Worm (Caenorhabditis elegans) whole organism, L2 larva: ENCODE data around the gene Y17G7B.17.

Experiments
- C34F6.9 ChIP-seq: fragments of 150-350 bp; optimal IDR thresholded peaks from 2 replicates; lab custom pipeline; 2014; ENCODE audit warnings: missing biosample characterization, missing genetic modification characterization
- F13H6.1 ChIP-seq: sonication (generic microtip); optimal IDR thresholded peaks from 2 replicates; lab custom pipeline; 2016; ENCODE audit warnings: missing genetic modification characterization, missing compliant biosample characterization
- R02D3.7 ChIP-seq: fragments of 150-350 bp; optimal IDR thresholded peaks from 2 replicates; lab custom pipeline; 2014; ENCODE audit warnings: missing biosample characterization, missing genetic modification characterization
- alr-1 ChIP-seq: fragments of 150-350 bp; optimal IDR thresholded peaks from 2 replicates; lab custom pipeline; 2014; ENCODE audit warnings: missing biosample characterization, missing genetic modification characterization
- ama-1 ChIP-seq: fragments of 150-350 bp; optimal IDR thresholded peaks from 2 replicates; lab custom pipeline; 2018; ENCODE audit warnings: inconsistent platforms
- blmp-1 ChIP-seq: sonication (generic microtip); optimal IDR thresholded peaks from 2 replicates; lab custom pipeline; 2017; ENCODE audit warnings: missing genetic modification characterization, mild to moderate bottlenecking, missing compliant biosample characterization, antibody characterized with exemption, moderate library complexity; ENCODE audit not compliant: insufficient read depth
- dmd-4 ChIP-seq: sonication (generic microtip); optimal IDR thresholded peaks from 2 replicates; lab custom pipeline; 2017; ENCODE audit warnings: missing biosample characterization, missing genetic modification characterization
- elt-1 ChIP-seq: fragments of 150-350 bp; optimal IDR thresholded peaks from 2 replicates; lab custom pipeline; 2014; ENCODE audit warnings: missing biosample characterization, missing genetic modification characterization
- fos-1 ChIP-seq: fragments of 150-350 bp; optimal IDR thresholded peaks from 2 replicates; lab custom pipeline; 2014; ENCODE audit warnings: missing biosample characterization, missing genetic modification characterization
- gmeb-1 ChIP-seq: fragments of 150-350 bp; optimal IDR thresholded peaks from 2 replicates; lab custom pipeline; 2014; ENCODE audit warnings: missing biosample characterization, missing genetic modification characterization
- lin-11 ChIP-seq: fragments of 150-350 bp; sonication (generic microtip); optimal IDR thresholded peaks from 2 replicates; lab custom pipeline; 2014; ENCODE audit warnings: missing biosample characterization, missing genetic modification characterization, inconsistent platforms, mixed read lengths
- lin-39 ChIP-seq: fragments of 150-350 bp; optimal IDR thresholded peaks from 2 replicates; lab custom pipeline; 2014; ENCODE audit warnings: missing biosample characterization, missing genetic modification reagents, missing genetic modification characterization
- lsy-2 ChIP-seq, 2 experiments: fragments of 150-350 bp in 1 of 2; sonication (generic microtip) in 1 of 2; optimal IDR thresholded peaks; 2 replicates each; lab custom pipeline; 2014 to 2017; ENCODE audit warnings: missing biosample characterization in 2 of 2, missing genetic modification characterization in 2 of 2
- mbf-1 ChIP-seq: sonication (generic microtip); optimal IDR thresholded peaks from 2 replicates; lab custom pipeline; 2017; ENCODE audit warnings: missing biosample characterization, missing genetic modification characterization
- mdl-1 ChIP-seq, 2 experiments: fragments of 150-350 bp in 1 of 2; sonication (generic microtip) in 1 of 2; optimal IDR thresholded peaks; 2 replicates each; lab custom pipeline; 2017; ENCODE audit warnings: missing biosample characterization in 2 of 2, missing genetic modification characterization in 2 of 2
- nhr-21 ChIP-seq: fragments of 150-350 bp; optimal IDR thresholded peaks from 2 replicates; lab custom pipeline; 2014; ENCODE audit warnings: missing biosample characterization, missing genetic modification characterization
- nhr-237 ChIP-seq: fragments of 150-350 bp; optimal IDR thresholded peaks from 2 replicates; lab custom pipeline; 2014; ENCODE audit warnings: missing biosample characterization, missing genetic modification characterization
- nhr-25 ChIP-seq: fragments of 150-350 bp; sonication (generic microtip); optimal IDR thresholded peaks from 3 replicates; lab custom pipeline; 2014; ENCODE audit warnings: missing biosample characterization, missing genetic modification characterization
- sem-4 ChIP-seq: fragments of 150-350 bp; optimal IDR thresholded peaks from 2 replicates; lab custom pipeline; 2014; ENCODE audit warnings: missing biosample characterization, missing genetic modification reagents, missing genetic modification characterization
- sma-3 ChIP-seq: sonication (generic microtip); optimal IDR thresholded peaks from 2 replicates; lab custom pipeline; 2016; ENCODE audit warnings: missing genetic modification reagents, missing genetic modification characterization, missing compliant biosample characterization
- sma-9 ChIP-seq, 2 experiments: fragments of 150-350 bp in 1 of 2; sonication (generic microtip) in 1 of 2; optimal IDR thresholded peaks; 2 replicates each; lab custom pipeline; 2014 to 2016; ENCODE audit warnings: missing genetic modification characterization in 2 of 2, mild to moderate bottlenecking in 1 of 2, missing biosample characterization in 1 of 2, missing compliant biosample characterization in 1 of 2, missing genetic modification reagents in 1 of 2, moderate library complexity in 1 of 2
- snpc-4 ChIP-seq: fragments of 150-350 bp; optimal IDR thresholded peaks from 2 replicates; lab custom pipeline; 2014; ENCODE audit warnings: missing biosample characterization, missing genetic modification characterization
- unc-39 ChIP-seq: fragments of 150-350 bp; optimal IDR thresholded peaks from 2 replicates; lab custom pipeline; 2014; ENCODE audit warnings: missing biosample characterization, missing genetic modification characterization
- unc-55 ChIP-seq: fragments of 150-350 bp; sonication (generic microtip); optimal IDR thresholded peaks from 3 replicates; lab custom pipeline; 2014; ENCODE audit warnings: missing biosample characterization, missing genetic modification reagents, missing genetic modification characterization
- unc-62 ChIP-seq: fragments of 150-350 bp; optimal IDR thresholded peaks from 2 replicates; lab custom pipeline; 2014; ENCODE audit warnings: missing biosample characterization, missing genetic modification reagents, missing genetic modification characterization
- zag-1 ChIP-seq: fragments of 150-350 bp; optimal IDR thresholded peaks from 2 replicates; lab custom pipeline; 2014; ENCODE audit warnings: missing biosample characterization, missing genetic modification characterization
- ztf-1 ChIP-seq: fragments of 200-800 bp; sonication (Bioruptor generic); conservative IDR thresholded peaks from 2 replicates; pipeline ENCODE4 v1.3.6; 2022; ENCODE audit warnings: missing genetic modification characterization, missing compliant biosample characterization

The Y17G7B.17 gene

ce11 chrII:12067451-12068076 lies 32.2 kb downstream of the Y17G7B.17 start, which contains the start of gene Y17G7B.22:
Gene Y17G7B.22, plus strand, starts transcription at chrII:12068026.
- no peak for TF ChIP-seq elt-1 (tag; lab: Kevin White, UChicago)
- peak; percentile 8 for TF ChIP-seq unc-55 (GFP tag; lab: Kevin White, UChicago)
- peak; percentile 34 for TF ChIP-seq C34F6.9 (tag; lab: Kevin White, UChicago)
- no peak for TF ChIP-seq blmp-1 (tag; lab: Kevin White, UChicago)
- TF ChIP-seq F13H6.1 (tag; lab: Kevin White, UChicago) = no peak
- no peak for TF ChIP-seq dmd-4 (tag; lab: Kevin White, UChicago)
- no peak for TF ChIP-seq alr-1 (tag; lab: Kevin White, UChicago)

- no peak for TF ChIP-seq nhr-237 (tag; lab: Kevin White, UChicago)
- peak; percentile 85 for TF ChIP-seq fos-1
- no peak for TF ChIP-seq unc-55 (GFP tag; lab: Kevin White, UChicago)
- no peak for TF ChIP-seq lsy-2 (tag; optimal IDR thresholded peaks at IDR 0.05; lab: Kevin White, UChicago)
- TF ChIP-seq lin-11 (tag; lab: Kevin White, UChicago) = no peak
- TF ChIP-seq gmeb-1 (tag; lab: Kevin White, UChicago) = peak; percentile 4
- peak; percentile 57 for TF ChIP-seq sma-9 (GFP tag; optimal IDR thresholded peaks at IDR 0.05; lab: Kevin White, UChicago)
- TF ChIP-seq sma-9 (tag; optimal IDR thresholded peaks at IDR 0.05; lab: Kevin White, UChicago) = no peak
- TF ChIP-seq dmd-4 (tag; lab: Kevin White, UChicago) = no peak
Measured at ce11 chrII:12064680-12065135, 35.1 kb downstream of the Y17G7B.17 start, which contains the start of gene arrd-8. Gene arrd-8, plus strand, starts transcription at chrII:12065085.

DNA sequence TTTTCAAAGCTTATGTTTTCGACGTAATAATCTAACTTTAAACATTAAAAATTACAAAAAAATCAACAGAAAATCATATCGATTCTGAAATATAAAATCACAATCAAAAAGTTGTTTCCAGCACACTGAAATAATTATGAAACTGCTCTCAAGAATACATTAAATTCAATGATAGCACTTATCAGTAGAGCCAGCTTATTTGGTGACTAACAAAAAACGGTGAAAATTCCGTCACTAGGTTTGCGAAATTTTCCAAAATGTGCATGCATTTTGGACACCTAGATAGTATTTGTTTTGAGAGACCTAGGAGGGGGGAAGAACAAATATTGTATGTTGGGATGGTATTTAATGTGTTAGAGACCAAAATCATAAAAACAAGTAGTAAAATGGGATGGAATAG lies 36.7 kb downstream of the Y17G7B.17 start:
- TF ChIP-seq sma-9 (GFP tag; optimal IDR thresholded peaks at IDR 0.05; lab: Kevin White, UChicago) = peak; percentile 13
- TF ChIP-seq sma-9 (tag; optimal IDR thresholded peaks at IDR 0.05; lab: Kevin White, UChicago) = no peak
- TF ChIP-seq fos-1 = peak; percentile 99
- TF ChIP-seq lin-39 = no peak
- TF ChIP-seq gmeb-1 (tag; lab: Kevin White, UChicago) = peak; percentile 30
- no peak for TF ChIP-seq mbf-1
- no peak for TF ChIP-seq unc-39 (tag; lab: Kevin White, UChicago)
- TF ChIP-seq mdl-1 (tag; optimal IDR thresholded peaks at IDR 0.05; lab: Kevin White, UChicago) = no peak
- no peak for TF ChIP-seq zag-1 (tag; lab: Kevin White, UChicago)

DNA sequence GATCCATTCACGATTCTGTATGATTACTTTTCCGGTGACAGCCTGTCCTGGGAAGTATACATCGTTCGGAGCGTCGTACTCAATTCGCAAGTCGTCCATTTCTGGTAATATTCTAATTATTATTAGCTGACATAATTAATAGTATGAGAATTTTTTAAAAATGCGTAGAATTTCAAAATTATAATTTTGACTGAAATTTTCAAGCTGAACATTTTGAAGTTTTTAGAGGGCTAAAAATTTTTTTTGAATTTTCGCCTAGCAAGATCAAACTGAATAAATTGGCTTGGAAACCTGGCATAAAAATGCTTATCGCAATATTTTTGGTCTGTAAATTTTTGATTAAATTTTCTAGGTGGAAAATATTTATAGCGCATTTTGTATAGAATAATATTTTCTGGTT lies 37.3 kb downstream of the Y17G7B.17 start, which contains the start of gene arrd-7:
arrd-7 (minus strand) TSS at position 101 of the 400 bp plus-strand sequence.
- TF ChIP-seq sem-4 (tag; lab: Kevin White, UChicago) = no peak
- TF ChIP-seq snpc-4 = no peak
- no peak for TF ChIP-seq ztf-1 (GFP tag; lab: Robert Waterston, UW)
- TF ChIP-seq unc-62 (GFP tag; lab: Kevin White, UChicago) = no peak
- no peak for TF ChIP-seq R02D3.7 (tag; lab: Kevin White, UChicago)

ce11 chrII:12059872-12060271 lies 39.9 kb downstream of the Y17G7B.17 start:
- peak; percentile 6 for TF ChIP-seq nhr-21
- peak; percentile 56 for TF ChIP-seq nhr-25 (tag; lab: Kevin White, UChicago)
- no peak for TF ChIP-seq fos-1

ce11 chrII:12058298-12058697 lies 41.5 kb downstream of the Y17G7B.17 start:
- TF ChIP-seq ama-1 (lab: Kevin White, UChicago) (peak; percentile 34), nhr-237 (tag; lab: Kevin White, UChicago) (no peak), sma-3 (GFP tag; lab: Kevin White, UChicago) (peak; percentile 18)
